Worm (Caenorhabditis elegans) whole organism, L1 larva: Measurements from ENCODE around the gene nphp-4.
A peak's percentile ranks its signal among the peaks of the same experiment; 100 is the strongest.

Source experiments
- C04F5.9 ChIP-seq: sonication (generic microtip); optimal IDR thresholded peaks from 2 replicates; lab custom pipeline; 2016; ENCODE audit warnings: missing genetic modification characterization, missing compliant biosample characterization
- C16A3.4 ChIP-seq: fragments of 150-350 bp; optimal IDR thresholded peaks from 2 replicates; lab custom pipeline; 2014; ENCODE audit warnings: missing biosample characterization, missing genetic modification characterization
- C34B4.2 ChIP-seq: sonication (generic microtip); optimal IDR thresholded peaks from 2 replicates; lab custom pipeline; 2017; ENCODE audit warnings: mild to moderate bottlenecking, missing genetic modification characterization, missing compliant biosample characterization
- F16B12.6 ChIP-seq: fragments of 150-350 bp; optimal IDR thresholded peaks from 2 replicates; lab custom pipeline; 2014; ENCODE audit warnings: missing biosample characterization, missing genetic modification characterization
- Y116A8C.19 ChIP-seq: sonication (generic microtip); optimal IDR thresholded peaks from 2 replicates; lab custom pipeline; 2016; ENCODE audit warnings: missing compliant biosample characterization, missing genetic modification characterization, borderline replicate concordance
- aha-1 ChIP-seq: fragments of 150-350 bp; optimal IDR thresholded peaks from 2 replicates; lab custom pipeline; 2014; ENCODE audit warnings: missing biosample characterization, missing genetic modification characterization
- alr-1 ChIP-seq: fragments of 200-800 bp; sonication (Bioruptor generic); optimal IDR thresholded peaks from 2 replicates; lab custom pipeline; 2018; ENCODE audit warnings: borderline replicate concordance, mild to moderate bottlenecking, missing genetic modification characterization, missing compliant biosample characterization
- ama-1 ChIP-seq: fragments of 150-350 bp; optimal IDR thresholded peaks from 2 replicates; lab custom pipeline; 2014
- blmp-1 ChIP-seq: fragments of 150-350 bp; optimal IDR thresholded peaks from 2 replicates; lab custom pipeline; 2014; ENCODE audit warnings: missing biosample characterization, missing genetic modification characterization
- ceh-63 ChIP-seq: fragments of 200-800 bp; sonication (Bioruptor generic); optimal IDR thresholded peaks from 2 replicates; lab custom pipeline; 2018; ENCODE audit warnings: mild to moderate bottlenecking, missing genetic modification characterization, missing compliant biosample characterization
- ceh-8 ChIP-seq: fragments of 200-800 bp; sonication (Bioruptor generic); optimal IDR thresholded peaks from 2 replicates; lab custom pipeline; 2018; ENCODE audit warnings: mild to moderate bottlenecking, missing genetic modification characterization, moderate library complexity, missing compliant biosample characterization
- ceh-82 ChIP-seq, 3 experiments: fragments of 150-350 bp in 1 of 3; sonication (generic microtip) in 2 of 3; optimal IDR thresholded peaks; 2 replicates each; lab custom pipeline; 2014 to 2017; ENCODE audit warnings: missing biosample characterization in 3 of 3, missing genetic modification characterization in 3 of 3
- ceh-88 ChIP-seq: fragments of 200-800 bp; sonication (Bioruptor generic); IDR thresholded peaks from 2 replicates; pipeline ENCODE4 v1.3.6; 2022; ENCODE audit warnings: missing genetic modification characterization, missing compliant biosample characterization
- ceh-90 ChIP-seq: sonication (generic microtip); optimal IDR thresholded peaks from 2 replicates; lab custom pipeline; 2016; ENCODE audit warnings: missing genetic modification characterization, missing compliant biosample characterization
- ces-1 ChIP-seq: fragments of 150-350 bp; optimal IDR thresholded peaks from 2 replicates; lab custom pipeline; 2014; ENCODE audit warnings: missing biosample characterization, missing genetic modification reagents, missing genetic modification characterization
- dsc-1 ChIP-seq: sonication (generic microtip); optimal IDR thresholded peaks from 2 replicates; lab custom pipeline; 2016; ENCODE audit warnings: mild to moderate bottlenecking, missing genetic modification characterization, missing compliant biosample characterization
- efl-1 ChIP-seq, 4 experiments: fragments of 150-350 bp; optimal IDR thresholded peaks in 3 of 4; peaks in 1 of 4; 1 replicate in 1 of 4; 2 replicates in 3 of 4; lab custom pipeline; 2014; ENCODE audit warnings: missing biosample characterization in 2 of 4, missing genetic modification characterization in 2 of 4, missing genetic modification reagents in 2 of 4
- egl-27 ChIP-seq, 2 experiments: fragments of 150-350 bp in 1 of 2; sonication (generic microtip); optimal IDR thresholded peaks; 3 replicates each; lab custom pipeline; 2017 to 2018; ENCODE audit warnings: missing biosample characterization in 2 of 2, missing genetic modification characterization in 2 of 2, missing genetic modification reagents in 2 of 2
- elt-2 ChIP-seq: sonication (generic microtip); optimal IDR thresholded peaks from 2 replicates; lab custom pipeline; 2016; ENCODE audit warnings: missing genetic modification characterization, mild to moderate bottlenecking, inconsistent platforms, missing compliant biosample characterization, missing genetic modification reagents
- ets-5 ChIP-seq: fragments of 200-800 bp; sonication (Bioruptor generic); IDR thresholded peaks from 2 replicates; pipeline ENCODE4 v1.3.6; 2022; ENCODE audit warnings: missing genetic modification characterization, missing compliant biosample characterization
- fkh-10 ChIP-seq: sonication (generic microtip); optimal IDR thresholded peaks from 2 replicates; lab custom pipeline; 2017; ENCODE audit warnings: missing biosample characterization, missing genetic modification reagents, missing genetic modification characterization
- fkh-4 ChIP-seq: sonication (generic microtip); optimal IDR thresholded peaks from 2 replicates; lab custom pipeline; 2016; ENCODE audit warnings: missing compliant biosample characterization, missing genetic modification characterization, borderline replicate concordance
- fkh-8 ChIP-seq: sonication (generic microtip); optimal IDR thresholded peaks from 2 replicates; lab custom pipeline; 2016; ENCODE audit warnings: mild to moderate bottlenecking, missing genetic modification characterization, missing compliant biosample characterization
- fos-1 ChIP-seq: fragments of 150-350 bp; optimal IDR thresholded peaks from 2 replicates; lab custom pipeline; 2014; ENCODE audit warnings: missing biosample characterization, missing genetic modification characterization
- grh-1 ChIP-seq: fragments of 200-800 bp; sonication (Bioruptor generic); IDR thresholded peaks from 2 replicates; pipeline ENCODE4 v1.3.6; 2022; ENCODE audit warnings: missing genetic modification reagents, missing genetic modification characterization, missing compliant biosample characterization
- lin-14 ChIP-seq: fragments of 200-800 bp; sonication (Bioruptor generic); optimal IDR thresholded peaks from 2 replicates; lab custom pipeline; 2018; ENCODE audit warnings: mild to moderate bottlenecking, missing genetic modification characterization, moderate library complexity, missing compliant biosample characterization
- lin-15B ChIP-seq: fragments of 150-350 bp; sonication (generic microtip); optimal IDR thresholded peaks from 3 replicates; lab custom pipeline; 2014; ENCODE audit warnings: missing biosample characterization, missing genetic modification characterization
- lir-3 ChIP-seq: sonication (generic microtip); optimal IDR thresholded peaks from 2 replicates; lab custom pipeline; 2016; ENCODE audit warnings: mild to moderate bottlenecking, missing genetic modification characterization, moderate library complexity, missing compliant biosample characterization; ENCODE audit not compliant: poor library complexity
- mab-9 ChIP-seq: fragments of 200-800 bp; sonication (Bioruptor generic); IDR thresholded peaks from 2 replicates; pipeline ENCODE4 v1.3.6; 2022; ENCODE audit warnings: missing genetic modification reagents, missing genetic modification characterization, missing compliant biosample characterization
- mdl-1 ChIP-seq, 2 experiments: fragments of 150-350 bp; optimal IDR thresholded peaks; 2 replicates each; lab custom pipeline; 2014 to 2017; ENCODE audit warnings: missing biosample characterization in 2 of 2, missing genetic modification characterization in 2 of 2, inconsistent platforms in 1 of 2
- mep-1 ChIP-seq: fragments of 150-350 bp; optimal IDR thresholded peaks from 2 replicates; lab custom pipeline; 2014; ENCODE audit warnings: missing biosample characterization, missing genetic modification characterization
- nhr-11 ChIP-seq: fragments of 150-350 bp; optimal IDR thresholded peaks from 2 replicates; lab custom pipeline; 2014; ENCODE audit warnings: missing biosample characterization, missing genetic modification characterization
- nhr-20 ChIP-seq: sonication (generic microtip); optimal IDR thresholded peaks from 2 replicates; lab custom pipeline; 2016; ENCODE audit warnings: mild to moderate bottlenecking, missing genetic modification characterization, missing compliant biosample characterization
- nhr-237 ChIP-seq: fragments of 150-350 bp; optimal IDR thresholded peaks from 2 replicates; lab custom pipeline; 2014; ENCODE audit warnings: missing biosample characterization, missing genetic modification characterization
- nhr-28 ChIP-seq: fragments of 150-350 bp; optimal IDR thresholded peaks from 2 replicates; lab custom pipeline; 2014; ENCODE audit warnings: missing biosample characterization, missing genetic modification characterization
- nhr-47 ChIP-seq: sonication (generic microtip); optimal IDR thresholded peaks from 2 replicates; lab custom pipeline; 2016; ENCODE audit warnings: mild to moderate bottlenecking, missing genetic modification characterization, moderate library complexity, missing compliant biosample characterization
- nhr-71 ChIP-seq: sonication (generic microtip); optimal IDR thresholded peaks from 2 replicates; lab custom pipeline; 2016; ENCODE audit warnings: mild to moderate bottlenecking, missing genetic modification characterization, moderate library complexity, missing compliant biosample characterization
- nhr-76 ChIP-seq: sonication (generic microtip); optimal IDR thresholded peaks from 2 replicates; lab custom pipeline; 2017; ENCODE audit warnings: missing biosample characterization, missing genetic modification characterization
- nhr-77 ChIP-seq: fragments of 150-350 bp; optimal IDR thresholded peaks from 2 replicates; lab custom pipeline; 2014; ENCODE audit warnings: missing biosample characterization, missing genetic modification characterization
- pqm-1 ChIP-seq: sonication (generic microtip); optimal IDR thresholded peaks from 3 replicates; lab custom pipeline; 2017; ENCODE audit warnings: missing biosample characterization, missing genetic modification characterization
- rnt-1 ChIP-seq: sonication (generic microtip); optimal IDR thresholded peaks from 2 replicates; lab custom pipeline; 2016; ENCODE audit warnings: mild to moderate bottlenecking, missing genetic modification characterization, moderate library complexity, missing compliant biosample characterization
- skn-1 ChIP-seq: fragments of 150-350 bp; optimal IDR thresholded peaks from 2 replicates; lab custom pipeline; 2014; ENCODE audit warnings: missing biosample characterization, missing genetic modification characterization
- snpc-4 ChIP-seq: fragments of 150-350 bp; optimal IDR thresholded peaks from 2 replicates; lab custom pipeline; 2014; ENCODE audit warnings: missing biosample characterization, missing genetic modification characterization
- snu-23 ChIP-seq: sonication (generic microtip); optimal IDR thresholded peaks from 2 replicates; lab custom pipeline; 2016; ENCODE audit warnings: missing genetic modification characterization, missing compliant biosample characterization
- sox-4 ChIP-seq: sonication (generic microtip); optimal IDR thresholded peaks from 2 replicates; lab custom pipeline; 2016; ENCODE audit warnings: missing genetic modification characterization, missing compliant biosample characterization
- sptf-1 ChIP-seq: fragments of 150-350 bp; optimal IDR thresholded peaks from 2 replicates; lab custom pipeline; 2014; ENCODE audit warnings: missing biosample characterization, missing genetic modification characterization
- sup-37 ChIP-seq: fragments of 200-800 bp; sonication (Bioruptor generic); optimal IDR thresholded peaks from 2 replicates; lab custom pipeline; 2018; ENCODE audit warnings: mild to moderate bottlenecking, missing genetic modification characterization, missing compliant biosample characterization
- tlp-1 ChIP-seq: fragments of 150-350 bp; optimal IDR thresholded peaks from 2 replicates; lab custom pipeline; 2014; ENCODE audit warnings: missing biosample characterization, missing genetic modification characterization
- unc-130 ChIP-seq: fragments of 150-350 bp; optimal IDR thresholded peaks from 2 replicates; lab custom pipeline; 2017; ENCODE audit warnings: missing biosample characterization, missing genetic modification characterization, inconsistent platforms
- unc-30 ChIP-seq: sonication (generic microtip); optimal IDR thresholded peaks from 2 replicates; lab custom pipeline; 2017; ENCODE audit warnings: missing biosample characterization, missing genetic modification characterization
- unc-62 ChIP-seq: fragments of 150-350 bp; optimal IDR thresholded peaks from 2 replicates; lab custom pipeline; 2014; ENCODE audit warnings: missing biosample characterization, missing genetic modification reagents, missing genetic modification characterization
- xbp-1 ChIP-seq: sonication (generic microtip); optimal IDR thresholded peaks from 2 replicates; lab custom pipeline; 2016; ENCODE audit warnings: missing genetic modification characterization, missing compliant biosample characterization
- zip-4 ChIP-seq: fragments of 200-800 bp; sonication (Bioruptor generic); optimal IDR thresholded peaks from 2 replicates; lab custom pipeline; 2018; ENCODE audit warnings: mild to moderate bottlenecking, missing genetic modification characterization, moderate library complexity, missing compliant biosample characterization
- ztf-4 ChIP-seq: fragments of 150-350 bp; optimal IDR thresholded peaks from 2 replicates; lab custom pipeline; 2014; ENCODE audit warnings: missing biosample characterization, missing genetic modification characterization

The nphp-4 gene

ce11 chrV:11796343-11796742, 47.2 kb downstream of the nphp-4 start:
- TF ChIP-seq unc-62 (GFP tag; lab: Kevin White, UChicago) = no peak
- no peak for TF ChIP-seq ceh-88 (GFP tag; lab: Robert Waterston, UW)
- no peak for TF ChIP-seq zip-4 (GFP tag; lab: Kevin White, UChicago)
- TF ChIP-seq mab-9 (GFP tag; lab: Robert Waterston, UW) = no peak
- TF ChIP-seq ets-5 = no peak
- no peak for TF ChIP-seq nhr-237 (tag; lab: Kevin White, UChicago)
- no peak for TF ChIP-seq aha-1 (tag; lab: Kevin White, UChicago)
- TF ChIP-seq lin-15B (tag; lab: Kevin White, UChicago) = no peak
- TF ChIP-seq nhr-77 (tag; lab: Kevin White, UChicago) = no peak
- TF ChIP-seq fkh-4 = no peak
- no peak for TF ChIP-seq efl-1 (optimal IDR thresholded peaks at IDR 0.05; lab: Kevin White, UChicago)
- TF ChIP-seq efl-1 (GFP tag; optimal IDR thresholded peaks at IDR 0.05 in 1 of 2; lab: Kevin White, UChicago) = no peak
- no peak for TF ChIP-seq ztf-4 (tag; lab: Kevin White, UChicago)
- no peak for TF ChIP-seq F16B12.6 (tag; lab: Kevin White, UChicago)
- TF ChIP-seq ceh-63 = no peak
- TF ChIP-seq pqm-1 (tag; lab: Kevin White, UChicago) = no peak
- no peak for TF ChIP-seq xbp-1 (tag; lab: Kevin White, UChicago)
- no peak for TF ChIP-seq fkh-10 (GFP tag; lab: Kevin White, UChicago)
- no peak for TF ChIP-seq elt-2 (tag; lab: Kevin White, UChicago)
- TF ChIP-seq tlp-1 (tag; lab: Kevin White, UChicago) = no peak
- no peak for TF ChIP-seq nhr-76
- TF ChIP-seq dsc-1 = no peak
- TF ChIP-seq fkh-8 (tag; lab: Kevin White, UChicago) = no peak
- no peak for TF ChIP-seq nhr-47
- TF ChIP-seq rnt-1 (tag; lab: Kevin White, UChicago) = no peak
- TF ChIP-seq mep-1 (tag; lab: Kevin White, UChicago) = no peak
- TF ChIP-seq blmp-1 (tag; lab: Kevin White, UChicago) = peak; percentile 28
- TF ChIP-seq egl-27 (tag; optimal IDR thresholded peaks at IDR 0.05; lab: Kevin White, UChicago) = no peak
- 0 out of 2 replicates have a peak, but pooled peaks have one; percentile 18 for TF ChIP-seq grh-1 (GFP tag; lab: Robert Waterston, UW)
- TF ChIP-seq unc-30 (tag; lab: Kevin White, UChicago) = no peak
- TF ChIP-seq nhr-11 (tag; lab: Kevin White, UChicago) = no peak
- no peak for TF ChIP-seq fos-1
- peak; percentile 1 for TF ChIP-seq lir-3
- TF ChIP-seq snu-23 (GFP tag; lab: Kevin White, UChicago) = peak; percentile 30
- TF ChIP-seq unc-130 (tag; lab: Kevin White, UChicago) = peak; percentile 39
- no peak for TF ChIP-seq ces-1 (GFP tag; lab: Kevin White, UChicago)
- TF ChIP-seq snpc-4 (tag; lab: Kevin White, UChicago) = no peak
- no peak for TF ChIP-seq nhr-28 (tag; lab: Kevin White, UChicago)
- no peak for TF ChIP-seq C34B4.2 (tag; lab: Kevin White, UChicago)
- TF ChIP-seq mdl-1 (tag; optimal IDR thresholded peaks at IDR 0.05; lab: Kevin White, UChicago) = no peak
- no peak for TF ChIP-seq C04F5.9 (tag; lab: Kevin White, UChicago)
- no peak for TF ChIP-seq sup-37 (GFP tag; lab: Kevin White, UChicago)
- TF ChIP-seq sptf-1 (tag; lab: Kevin White, UChicago) = no peak
- no peak for TF ChIP-seq ceh-82 (tag; optimal IDR thresholded peaks at IDR 0.05; lab: Kevin White, UChicago)
- TF ChIP-seq ama-1 = no peak
- TF ChIP-seq ceh-90 (tag; lab: Kevin White, UChicago) = no peak
- no peak for TF ChIP-seq Y116A8C.19
- TF ChIP-seq lin-14 (GFP tag; lab: Kevin White, UChicago) = peak; percentile 34
- TF ChIP-seq skn-1 (tag; lab: Kevin White, UChicago) = no peak
- no peak for TF ChIP-seq alr-1 (tag; lab: Kevin White, UChicago)
- peak; percentile 60 for TF ChIP-seq nhr-20 (tag; lab: Kevin White, UChicago)
- TF ChIP-seq sox-4 (tag; lab: Kevin White, UChicago) = no peak
- no peak for TF ChIP-seq C16A3.4 (tag; lab: Kevin White, UChicago)
- peak; percentile 59 for TF ChIP-seq nhr-71 (tag; lab: Kevin White, UChicago)
- no peak for TF ChIP-seq ceh-8
